Worm (Caenorhabditis elegans): ENCODE measurements around the gene exc-12.
A peak's percentile ranks its signal among the peaks of the same experiment; 100 is the strongest.

The exc-12 gene

ce11 chrIII:13560715-13561114 is 9.5 kb downstream of the exc-12 start:
- TF ChIP-seq daf-19 (GFP tag; conservative IDR thresholded peaks at IDR 0.05) = no peak
- no peak for TF ChIP-seq ceh-32 (tag; optimal IDR thresholded peaks at IDR 0.05; ENCODE audit: poor library complexity)
- no peak for TF ChIP-seq Y48G9A.11 (GFP tag; IDR thresholded peaks at IDR 0.05)
- TF ChIP-seq pqm-1 (tag; optimal IDR thresholded peaks at IDR 0.05) = no peak
- no peak for TF ChIP-seq spr-3 (GFP tag; optimal IDR thresholded peaks at IDR 0.05)
- no peak for TF ChIP-seq ceh-28 (tag; optimal IDR thresholded peaks at IDR 0.05)
- no peak for TF ChIP-seq lin-38 (GFP tag; IDR thresholded peaks at IDR 0.05)
- no peak for TF ChIP-seq pha-4 (GFP tag; IDR thresholded peaks at IDR 0.05)
- TF ChIP-seq pha-4 (tag; optimal IDR thresholded peaks at IDR 0.05) = no peak

DNA sequence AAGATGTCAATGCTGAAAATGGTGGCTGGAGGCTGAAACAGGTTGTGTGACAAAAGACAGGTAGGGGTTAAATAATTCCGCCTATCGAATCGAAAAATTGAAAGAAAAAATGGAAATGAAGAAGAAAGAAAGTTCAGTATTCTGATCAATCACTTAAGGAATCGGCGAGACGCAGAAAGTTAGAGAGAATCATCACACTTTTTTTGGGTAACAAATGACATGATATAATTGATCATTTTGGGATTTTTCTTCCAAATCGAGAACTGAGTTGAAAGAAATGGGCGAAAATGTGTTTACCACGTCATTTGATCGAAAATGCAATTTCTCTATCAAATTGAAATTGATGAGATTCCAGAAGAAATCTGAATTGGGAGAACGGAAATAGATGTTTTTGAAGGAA is 14.2 kb downstream of the exc-12 start:
- TF ChIP-seq mdt-29 (GFP tag; IDR thresholded peaks at IDR 0.05) (0 out of 2 replicates have a peak, but pooled peaks have one; percentile 8), zfp-3 (GFP tag; conservative IDR thresholded peaks at IDR 0.05) (no peak), cey-2 (tag; optimal IDR thresholded peaks at IDR 0.05; ENCODE audit: borderline replicate concordance, insufficient read depth) (no peak), ceh-20 (GFP tag; IDR thresholded peaks at IDR 0.05) (no peak), nhr-28 (tag; optimal IDR thresholded peaks at IDR 0.05) (peak; percentile 10), aha-1 (tag) (peak; percentile 84), ceh-44 (GFP tag; IDR thresholded peaks at IDR 0.05) (no peak), lin-29 (GFP tag; IDR thresholded peaks at IDR 0.05) (no peak), ctbp-1 (GFP tag; IDR thresholded peaks at IDR 0.05) (no peak), mdl-1 (tag; optimal IDR thresholded peaks at IDR 0.05) (no peak), jun-1 (tag; optimal IDR thresholded peaks at IDR 0.05) (no peak), vab-7 (GFP tag; IDR thresholded peaks at IDR 0.05) (no peak), F37D6.2 (tag; optimal IDR thresholded peaks at IDR 0.05) (no peak), ceh-32 (tag; optimal IDR thresholded peaks at IDR 0.05; ENCODE audit: poor library complexity) (no peak), unc-39 (tag; optimal IDR thresholded peaks at IDR 0.05) (no peak), ceh-62 (tag; optimal IDR thresholded peaks at IDR 0.05) (no peak), F49E8.2 (tag; optimal IDR thresholded peaks at IDR 0.05; ENCODE audit: borderline replicate concordance) (no peak), hlh-30 (tag; optimal IDR thresholded peaks at IDR 0.05; ENCODE audit: insufficient read depth) (peak; percentile 39), zip-2 (tag; optimal IDR thresholded peaks at IDR 0.05) (no peak), mep-1 (tag; optimal IDR thresholded peaks at IDR 0.05) (no peak), daf-19 (GFP tag; conservative IDR thresholded peaks at IDR 0.05) (no peak), nhr-76 (tag; optimal IDR thresholded peaks at IDR 0.05) (no peak), ztf-11 (tag; optimal IDR thresholded peaks at IDR 0.05) (no peak), hlh-11 (tag; optimal IDR thresholded peaks at IDR 0.05) (peak; percentile 10), ZK337.2 (GFP tag; IDR thresholded peaks at IDR 0.05) (no peak), lim-7 (GFP tag; IDR thresholded peaks at IDR 0.05) (no peak), zip-11 (GFP tag; IDR thresholded peaks at IDR 0.05) (no peak), F44E2.7 (GFP tag; IDR thresholded peaks at IDR 0.05) (no peak)

DNA sequence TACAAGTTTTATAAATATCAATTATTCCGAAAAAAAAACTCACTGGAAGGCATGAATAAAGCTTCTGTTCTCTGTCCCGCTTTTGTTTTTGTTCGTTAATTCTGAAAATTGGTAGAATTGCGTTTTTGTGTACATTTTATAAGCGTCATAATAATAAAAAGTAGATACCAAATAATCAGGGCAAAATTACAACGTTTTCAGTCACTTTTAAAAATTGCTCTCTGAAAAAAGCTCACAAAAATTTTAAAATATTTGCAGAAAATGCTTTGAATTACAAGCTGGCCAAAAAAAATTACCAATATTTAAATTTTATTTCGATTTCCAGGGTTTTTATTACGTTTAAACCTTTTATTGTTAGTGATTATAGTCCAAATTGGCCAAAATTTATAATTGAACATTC is 15.0 kb downstream of the exc-12 start, which contains the start of gene scav-2:
Gene scav-2, minus strand, starts transcription at position 101 of the 400 bp plus-strand sequence.
- no peak for TF ChIP-seq ceh-44 (GFP tag; IDR thresholded peaks at IDR 0.05)
- no peak for TF ChIP-seq cey-2 (tag; optimal IDR thresholded peaks at IDR 0.05; ENCODE audit: borderline replicate concordance, insufficient read depth)
- no peak for TF ChIP-seq gei-8 (GFP tag; optimal IDR thresholded peaks at IDR 0.05)
- TF ChIP-seq nhr-77 (tag; optimal IDR thresholded peaks at IDR 0.05) = no peak
- no peak for TF ChIP-seq Y75B8A.6 (GFP tag; IDR thresholded peaks at IDR 0.05)
- no peak for TF ChIP-seq daf-12 (tag; optimal IDR thresholded peaks at IDR 0.05)
- no peak for TF ChIP-seq lin-13 (GFP tag; optimal IDR thresholded peaks at IDR 0.05)
- TF ChIP-seq F37D6.2 (tag; optimal IDR thresholded peaks at IDR 0.05) = no peak
- TF ChIP-seq lin-15B (tag; optimal IDR thresholded peaks at IDR 0.05) = no peak
- TF ChIP-seq ctbp-1 (GFP tag; IDR thresholded peaks at IDR 0.05) = no peak
- no peak for TF ChIP-seq F49E8.2 (tag; optimal IDR thresholded peaks at IDR 0.05; ENCODE audit: borderline replicate concordance)
- TF ChIP-seq Y48G9A.11 (GFP tag; IDR thresholded peaks at IDR 0.05) = no peak
- TF ChIP-seq dpl-1 (GFP tag; optimal IDR thresholded peaks at IDR 0.05) = no peak
